Fruit fly (Drosophila melanogaster) whole organism, adult: ENCODE measurements around the gene CG8671.

Experiments used
- CG11617 ChIP-seq: fragments of 200-800 bp; sonication (Bioruptor generic); optimal IDR thresholded peaks from 2 replicates; lab custom pipeline; 2017; ENCODE audit warnings: mild to moderate bottlenecking, missing biosample characterization, missing genetic modification reagents, missing genetic modification characterization
- CG14711 ChIP-seq: fragments of 200-800 bp; sonication (Bioruptor generic); optimal IDR thresholded peaks from 2 replicates; lab custom pipeline; 2018; ENCODE audit warnings: missing biosample characterization, mild to moderate bottlenecking, missing genetic modification characterization, moderate library complexity
- CG33017 ChIP-seq: fragments of 200-800 bp; sonication (Bioruptor generic); optimal IDR thresholded peaks from 2 replicates; lab custom pipeline; 2018; ENCODE audit warnings: missing biosample characterization, mild to moderate bottlenecking, missing genetic modification characterization, moderate library complexity
- CG5204 ChIP-seq: fragments of 200-800 bp; sonication (Bioruptor generic); optimal IDR thresholded peaks from 2 replicates; lab custom pipeline; 2016; ENCODE audit warnings: missing biosample characterization, missing genetic modification characterization
- Hr96 ChIP-seq: fragments of 200-800 bp; sonication (Bioruptor generic); optimal IDR thresholded peaks from 2 replicates; lab custom pipeline; 2016; ENCODE audit warnings: missing biosample characterization, missing genetic modification characterization
- Mnt ChIP-seq: fragments of 200-800 bp; sonication (Bioruptor generic); optimal IDR thresholded peaks from 2 replicates; lab custom pipeline; 2016; ENCODE audit warnings: missing biosample characterization, mild to moderate bottlenecking, missing genetic modification characterization
- bab1 ChIP-seq: fragments of 200-800 bp; sonication (Bioruptor generic); optimal IDR thresholded peaks from 3 replicates; lab custom pipeline; 2019; ENCODE audit warnings: missing biosample characterization, mild to moderate bottlenecking, missing genetic modification characterization, moderate library complexity
- cnc ChIP-seq, 2 experiments: fragments of >200 bp; optimal IDR thresholded peaks; 2 replicates each; lab custom pipeline; 2017
- kay ChIP-seq: fragments of 200-800 bp; sonication (Bioruptor generic); peaks from one replicate; lab custom pipeline; 2016; ENCODE audit warnings: missing biosample characterization, missing genetic modification characterization, borderline replicate concordance
- toe ChIP-seq: fragments of 200-800 bp; sonication (Bioruptor generic); optimal IDR thresholded peaks from 2 replicates; lab custom pipeline; 2016; ENCODE audit warnings: missing biosample characterization, missing genetic modification characterization

- TF ChIP-seq CG14711 (no peak), CG33017 (no peak), bab1 (GFP tag; lab: Kevin White, UChicago) (no peak), cnc (optimal IDR thresholded peaks at IDR 0.05; lab: Kevin White, UChicago) (no peak), CG5204 (GFP tag; lab: Kevin White, UChicago) (no peak), Hr96 (GFP tag; lab: Kevin White, UChicago) (no peak), CG11617 (no peak), toe (GFP tag; lab: Kevin White, UChicago) (no peak), kay (peak; percentile 84), Mnt (GFP tag; lab: Kevin White, UChicago) (no peak)
Measured at dm6 chr2L:21316716-21317115, 54.0 kb downstream of the CG8671 start.
